Worm (Caenorhabditis elegans) whole organism, young adult: ENCODE results near the gene srd-46.
A peak's percentile ranks its signal among the peaks of the same experiment; 100 is the strongest.

Experiments used
- B0019.2 ChIP-seq: fragments of 200-800 bp; sonication (Bioruptor generic); conservative IDR thresholded peaks from 2 replicates; pipeline ENCODE4 v1.3.6; 2022; ENCODE audit warnings: missing genetic modification reagents, missing genetic modification characterization, missing compliant biosample characterization
- B0261.1 ChIP-seq: sonication (generic microtip); optimal IDR thresholded peaks from 2 replicates; lab custom pipeline; 2016; ENCODE audit warnings: mild to moderate bottlenecking, missing genetic modification characterization, moderate library complexity, missing compliant biosample characterization
- D2030.7 ChIP-seq: fragments of 200-800 bp; sonication (Bioruptor generic); IDR thresholded peaks from 2 replicates; pipeline ENCODE4 v1.3.6; 2022; ENCODE audit warnings: missing genetic modification reagents, missing genetic modification characterization, missing compliant biosample characterization
- F22D6.2 ChIP-seq: sonication (generic microtip); optimal IDR thresholded peaks from 2 replicates; lab custom pipeline; 2016; ENCODE audit warnings: mild to moderate bottlenecking, missing genetic modification characterization, missing compliant biosample characterization
- Y79H2A.3 ChIP-seq: fragments of 200-800 bp; sonication (Bioruptor generic); conservative IDR thresholded peaks from 2 replicates; pipeline ENCODE4 v1.3.6; 2022; ENCODE audit warnings: missing genetic modification reagents, missing genetic modification characterization, missing compliant biosample characterization
- Y95B8A.8 ChIP-seq: fragments of 200-800 bp; sonication (Bioruptor generic); IDR thresholded peaks from 2 replicates; pipeline ENCODE4 v1.3.6; 2022; ENCODE audit warnings: missing genetic modification reagents, missing genetic modification characterization, missing compliant biosample characterization
- ZK185.1 ChIP-seq: sonication (generic microtip); optimal IDR thresholded peaks from 2 replicates; lab custom pipeline; 2016; ENCODE audit warnings: mild to moderate bottlenecking, missing genetic modification characterization, missing compliant biosample characterization; ENCODE audit not compliant: poor library complexity, severe bottlenecking
- attf-6 ChIP-seq: fragments of 200-800 bp; sonication (Bioruptor generic); IDR thresholded peaks from 2 replicates; pipeline ENCODE4 v1.3.6; 2022; ENCODE audit warnings: missing genetic modification reagents, missing genetic modification characterization, missing compliant biosample characterization
- cebp-2 ChIP-seq: fragments of 200-800 bp; sonication (Bioruptor generic); IDR thresholded peaks from 2 replicates; pipeline ENCODE4 v1.3.6; 2022; ENCODE audit warnings: missing genetic modification characterization, missing compliant biosample characterization
- chd-7 ChIP-seq: sonication (generic microtip); optimal IDR thresholded peaks from 2 replicates; lab custom pipeline; 2016; ENCODE audit warnings: mild to moderate bottlenecking, missing genetic modification characterization, moderate library complexity, missing compliant biosample characterization
- egrh-3 ChIP-seq: fragments of 200-800 bp; sonication (Bioruptor generic); IDR thresholded peaks from 2 replicates; pipeline ENCODE4 v1.3.6; 2022; ENCODE audit warnings: missing genetic modification reagents, missing genetic modification characterization, missing compliant biosample characterization
- ekl-4 ChIP-seq: fragments of 200-800 bp; sonication (Bioruptor generic); IDR thresholded peaks from 2 replicates; pipeline ENCODE4 v1.3.6; 2022; ENCODE audit warnings: missing genetic modification reagents, missing genetic modification characterization, missing compliant biosample characterization
- him-1 ChIP-seq: sonication (generic microtip); optimal IDR thresholded peaks from 2 replicates; lab custom pipeline; 2016; ENCODE audit warnings: missing genotype, missing genetic modification reagents, missing genetic modification characterization, missing compliant biosample characterization
- hmg-1.2 ChIP-seq: fragments of 200-800 bp; sonication (Bioruptor generic); IDR thresholded peaks from 2 replicates; pipeline ENCODE4 v1.3.6; 2022; ENCODE audit warnings: missing genetic modification reagents, missing genetic modification characterization, missing compliant biosample characterization
- hmg-20 ChIP-seq: fragments of 200-800 bp; sonication (Bioruptor generic); IDR thresholded peaks from 2 replicates; pipeline ENCODE4 v1.3.6; 2022; ENCODE audit warnings: missing genetic modification reagents, missing genetic modification characterization, missing compliant biosample characterization
- hrde-1 ChIP-seq: sonication (generic microtip); optimal IDR thresholded peaks from 2 replicates; lab custom pipeline; 2016; ENCODE audit warnings: missing genetic modification characterization, mild to moderate bottlenecking, missing compliant biosample characterization, moderate library complexity, missing genotype, missing genetic modification reagents, borderline replicate concordance
- hsf-1 ChIP-seq: fragments of 200-800 bp; sonication (Bioruptor generic); IDR thresholded peaks from 2 replicates; pipeline ENCODE4 v1.3.6; 2022; ENCODE audit warnings: missing genetic modification reagents, missing genetic modification characterization, missing compliant biosample characterization
- lag-1 ChIP-seq: fragments of 200-800 bp; sonication (Bioruptor generic); IDR thresholded peaks from 2 replicates; pipeline ENCODE4 v1.3.6; 2022; ENCODE audit warnings: missing genetic modification reagents, missing genetic modification characterization, missing compliant biosample characterization
- mcd-1 ChIP-seq: fragments of 200-800 bp; sonication (Bioruptor generic); IDR thresholded peaks from 2 replicates; pipeline ENCODE4 v1.3.6; 2022; ENCODE audit warnings: missing genetic modification reagents, missing genetic modification characterization, missing compliant biosample characterization
- nfyb-1 ChIP-seq: fragments of 200-800 bp; sonication (Bioruptor generic); IDR thresholded peaks from 2 replicates; pipeline ENCODE4 v1.3.6; 2022; ENCODE audit warnings: missing genetic modification reagents, missing genetic modification characterization, missing compliant biosample characterization
- nhr-27 ChIP-seq: fragments of 200-800 bp; sonication (Bioruptor generic); optimal IDR thresholded peaks from 2 replicates; lab custom pipeline; 2018; ENCODE audit warnings: mild to moderate bottlenecking, missing genetic modification characterization, moderate library complexity, missing compliant biosample characterization
- nhr-90 ChIP-seq: sonication (generic microtip); optimal IDR thresholded peaks from 2 replicates; lab custom pipeline; 2016; ENCODE audit warnings: missing genotype, mild to moderate bottlenecking, missing genetic modification characterization, missing compliant biosample characterization
- pbrm-1 ChIP-seq: fragments of 200-800 bp; sonication (Bioruptor generic); IDR thresholded peaks from 2 replicates; pipeline ENCODE4 v1.3.6; 2022; ENCODE audit warnings: missing genetic modification reagents, missing genetic modification characterization, missing compliant biosample characterization
- pha-4 ChIP-seq: fragments of 150-350 bp; sonication (generic microtip); optimal IDR thresholded peaks from 2 replicates; lab custom pipeline; 2014; ENCODE audit warnings: missing biosample characterization, missing genetic modification reagents, missing genetic modification characterization
- rcor-1 ChIP-seq: fragments of 200-800 bp; sonication (Bioruptor generic); IDR thresholded peaks from 2 replicates; pipeline ENCODE4 v1.3.6; 2022; ENCODE audit warnings: missing genetic modification reagents, missing genetic modification characterization, missing compliant biosample characterization
- sea-2 ChIP-seq: fragments of 200-800 bp; sonication (Bioruptor generic); IDR thresholded peaks from 2 replicates; pipeline ENCODE4 v1.3.6; 2022; ENCODE audit warnings: missing genetic modification characterization, missing compliant biosample characterization
- snpc-1.1 ChIP-seq: sonication (generic microtip); optimal IDR thresholded peaks from 2 replicates; lab custom pipeline; 2017; ENCODE audit warnings: missing genetic modification characterization, mild to moderate bottlenecking, missing compliant biosample characterization, antibody characterized with exemption, moderate library complexity, missing genotype, missing genetic modification reagents; ENCODE audit not compliant: insufficient read depth
- snpc-3.4 ChIP-seq: sonication (generic microtip); optimal IDR thresholded peaks from 2 replicates; lab custom pipeline; 2017; ENCODE audit warnings: missing genetic modification characterization, mild to moderate bottlenecking, missing compliant biosample characterization, antibody characterized with exemption, moderate library complexity, missing genotype, missing genetic modification reagents
- tbp1 ChIP-seq: fragments of 200-800 bp; sonication (Bioruptor generic); optimal IDR thresholded peaks from 2 replicates; lab custom pipeline; 2018; ENCODE audit warnings: mild to moderate bottlenecking, missing genetic modification characterization, missing compliant biosample characterization
- unc-62 ChIP-seq: fragments of 150-350 bp; optimal IDR thresholded peaks from 2 replicates; lab custom pipeline; 2014; ENCODE audit warnings: missing biosample characterization, missing genetic modification reagents, missing genetic modification characterization
- ztf-22 ChIP-seq: fragments of 200-800 bp; sonication (Bioruptor generic); optimal IDR thresholded peaks from 2 replicates; lab custom pipeline; 2018; ENCODE audit warnings: mild to moderate bottlenecking, missing genetic modification characterization, moderate library complexity, missing compliant biosample characterization
- ztf-25 ChIP-seq: fragments of 200-800 bp; sonication (Bioruptor generic); IDR thresholded peaks from 2 replicates; pipeline ENCODE4 v1.3.6; 2022; ENCODE audit warnings: missing genetic modification reagents, missing genetic modification characterization, missing compliant biosample characterization
- ztf-26 ChIP-seq: sonication (generic microtip); optimal IDR thresholded peaks from 2 replicates; lab custom pipeline; 2017; ENCODE audit warnings: missing genetic modification characterization, missing compliant biosample characterization

Gene srd-46

ce11 chrX:12314395-12314794 is 17.5 kb upstream of the srd-46 start:
- TF ChIP-seq F22D6.2 (tag; lab: Kevin White, UChicago) (no peak), snpc-3.4 (no peak), him-1 (tag; lab: Kevin White, UChicago) (no peak), hrde-1 (no peak), sea-2 (GFP tag; lab: Robert Waterston, UW) (no peak), ZK185.1 (tag; lab: Kevin White, UChicago) (no peak)

- no peak for TF ChIP-seq Y95B8A.8 (GFP tag; lab: Robert Waterston, UW)
- TF ChIP-seq snpc-1.1 (tag; lab: Kevin White, UChicago): no peak
Observed at ce11 chrX:12315268-12315667, 16.6 kb upstream of the srd-46 start, which contains the start of gene xtr-2. Gene xtr-2 (plus strand): TSS chrX:12315568.

DNA sequence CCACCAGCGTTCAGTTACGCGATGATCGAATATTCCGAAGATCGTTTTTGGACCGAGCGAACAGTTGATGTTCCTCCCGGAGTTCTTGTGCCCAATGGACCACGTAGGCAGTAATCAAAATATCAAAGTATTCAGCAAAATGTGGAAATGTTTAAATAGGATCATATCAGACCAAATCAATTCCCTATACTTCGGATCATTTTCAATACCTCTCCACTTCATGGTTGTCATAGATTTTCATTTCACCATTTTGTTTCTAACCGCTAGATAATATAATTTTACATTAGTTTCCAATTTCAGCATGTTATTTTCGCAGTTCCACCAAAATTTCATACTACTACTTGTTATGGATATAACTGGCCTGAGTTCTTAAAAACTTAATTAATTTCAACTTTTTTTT is 14.3 kb upstream of the srd-46 start:
- no peak for TF ChIP-seq attf-6 (GFP tag; lab: Robert Waterston, UW)
- TF ChIP-seq pha-4 (tag; lab: Kevin White, UChicago): no peak
- no peak for TF ChIP-seq B0261.1
- no peak for TF ChIP-seq B0019.2 (GFP tag; lab: Robert Waterston, UW)
- no peak for TF ChIP-seq nhr-90 (tag; lab: Kevin White, UChicago)
- no peak for TF ChIP-seq hsf-1
- TF ChIP-seq hmg-20 (GFP tag; lab: Robert Waterston, UW): no peak
- TF ChIP-seq pbrm-1: no peak
- no peak for TF ChIP-seq chd-7 (tag; lab: Kevin White, UChicago)
- no peak for TF ChIP-seq hmg-1.2 (GFP tag; lab: Robert Waterston, UW)

DNA sequence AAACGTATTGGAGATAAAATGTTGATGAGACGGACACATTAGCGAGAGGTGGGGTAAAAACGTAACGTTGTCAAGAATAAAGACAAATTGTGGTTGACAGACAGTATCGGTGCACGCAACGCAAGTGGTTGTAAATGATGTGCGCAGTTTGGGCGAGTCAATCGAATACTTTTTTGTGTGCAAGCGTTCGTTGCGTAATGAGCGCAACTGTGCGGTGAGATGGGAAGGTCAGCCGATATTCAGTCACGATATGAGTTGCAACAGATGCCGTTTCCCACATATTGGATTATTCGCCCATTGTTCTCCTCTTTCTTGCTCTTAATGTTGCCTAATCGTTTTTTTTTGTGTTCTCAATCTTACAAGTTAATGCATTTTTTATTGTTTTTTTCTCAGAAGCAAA is 11.2 kb upstream of the srd-46 start, which contains the start of gene ceh-40:
Gene ceh-40 (minus strand): TSS at position 41 of the 400 bp plus-strand sequence.
- TF ChIP-seq ekl-4 (no peak), egrh-3 (GFP tag; lab: Robert Waterston, UW) (no peak), mcd-1 (GFP tag; lab: Robert Waterston, UW) (no peak), ztf-25 (GFP tag; lab: Robert Waterston, UW) (no peak), nfyb-1 (GFP tag; lab: Robert Waterston, UW) (no peak), unc-62 (GFP tag; lab: Kevin White, UChicago) (peak; percentile 5)

DNA sequence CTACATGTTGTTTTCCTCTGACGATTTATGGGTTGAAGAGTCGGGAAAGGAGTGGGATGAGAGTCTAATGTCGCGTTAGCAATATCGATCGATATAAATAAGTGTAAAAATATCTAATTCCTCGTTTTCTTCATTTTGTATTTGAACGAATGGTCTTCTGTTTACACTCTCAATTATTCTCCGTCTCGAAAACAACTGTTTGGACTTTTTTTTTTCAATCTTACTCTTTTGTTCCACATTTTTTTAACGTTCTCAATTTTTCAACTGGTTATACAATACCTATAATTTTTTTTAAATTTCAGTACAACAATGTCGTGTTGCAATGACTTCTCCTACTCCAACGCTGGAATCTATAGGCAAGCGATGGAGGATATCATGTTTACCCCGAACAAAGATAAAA is 10.5 kb upstream of the srd-46 start, which contains the start of gene F17A2.13:
Gene F17A2.13 (plus strand): TSS at position 301 of the 400 bp plus-strand sequence.
- no peak for TF ChIP-seq mcd-1 (GFP tag; lab: Robert Waterston, UW)
- TF ChIP-seq ztf-26 (tag; lab: Kevin White, UChicago): no peak
- no peak for TF ChIP-seq Y79H2A.3 (GFP tag; lab: Robert Waterston, UW)
- TF ChIP-seq nhr-90 (tag; lab: Kevin White, UChicago): no peak
- TF ChIP-seq ztf-22 (GFP tag; lab: Kevin White, UChicago): no peak
- no peak for TF ChIP-seq tbp1 (GFP tag; lab: Kevin White, UChicago)
- no peak for TF ChIP-seq nhr-27 (tag; lab: Kevin White, UChicago)
- no peak for TF ChIP-seq ekl-4
- TF ChIP-seq lag-1: no peak
- no peak for TF ChIP-seq Y95B8A.8 (GFP tag; lab: Robert Waterston, UW)
- no peak for TF ChIP-seq cebp-2 (GFP tag; lab: Robert Waterston, UW)
- no peak for TF ChIP-seq rcor-1 (GFP tag; lab: Robert Waterston, UW)
- TF ChIP-seq D2030.7 (GFP tag; lab: Robert Waterston, UW): no peak
